Worm (Caenorhabditis elegans): ENCODE results near the gene D1044.1.

The D1044.1 gene

DNA sequence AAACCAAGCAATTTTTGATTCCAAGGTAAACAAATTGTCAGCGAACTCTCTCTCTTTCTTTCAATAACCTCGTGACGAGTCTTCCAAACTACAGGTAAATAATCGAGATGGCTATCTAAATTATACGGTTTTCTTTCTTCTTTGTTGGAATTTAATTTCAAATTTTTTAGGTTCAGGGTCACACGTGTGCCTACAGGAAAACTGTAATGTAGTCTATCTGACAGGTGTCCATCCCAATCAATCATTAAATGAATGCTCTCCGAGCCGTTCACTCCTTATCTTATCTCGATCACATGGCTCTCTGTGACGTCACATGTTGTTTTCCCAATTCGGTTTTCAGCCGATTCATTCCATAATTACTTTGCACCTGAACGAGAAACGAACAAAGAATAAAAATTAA lies 9.0 kb downstream of the D1044.1 start (continued):
- TF ChIP-seq B0336.3 (GFP tag; IDR thresholded peaks at IDR 0.05) (peak; percentile 54), B0019.2 (GFP tag; conservative IDR thresholded peaks at IDR 0.05) (no peak), mel-28 (tag; optimal IDR thresholded peaks at IDR 0.05; ENCODE audit: borderline replicate concordance) (no peak), ets-4 (GFP tag; optimal IDR thresholded peaks at IDR 0.05) (peak; percentile 2), ceh-58 (GFP tag; IDR thresholded peaks at IDR 0.05) (no peak), unc-62 (GFP tag; optimal IDR thresholded peaks at IDR 0.05) (peak; percentile 90), Y95B8A.8 (GFP tag; IDR thresholded peaks at IDR 0.05) (0 out of 2 replicates have a peak, but pooled peaks have one; percentile 53), ceh-100 (GFP tag; IDR thresholded peaks at IDR 0.05) (no peak), attf-5 (GFP tag; optimal IDR thresholded peaks at IDR 0.05) (peak; percentile 45), mcd-1 (GFP tag; IDR thresholded peaks at IDR 0.05) (peak; percentile 23; the same call in 1 of the 2 replicates), rpc-1 (optimal IDR thresholded peaks at IDR 0.05) (no peak), rpc-1 (tag; optimal IDR thresholded peaks at IDR 0.05) (no peak), snpc-1.3 (tag; optimal IDR thresholded peaks at IDR 0.05; ENCODE audit: insufficient read depth) (no peak), lir-1 (GFP tag; conservative IDR thresholded peaks at IDR 0.05) (0 out of 2 replicates have a peak, but pooled peaks have one; percentile 10), ztf-25 (GFP tag; IDR thresholded peaks at IDR 0.05) (no peak), gei-17 (GFP tag; optimal IDR thresholded peaks at IDR 0.05) (no peak), nhr-90 (tag; optimal IDR thresholded peaks at IDR 0.05) (peak; percentile 53)

DNA sequence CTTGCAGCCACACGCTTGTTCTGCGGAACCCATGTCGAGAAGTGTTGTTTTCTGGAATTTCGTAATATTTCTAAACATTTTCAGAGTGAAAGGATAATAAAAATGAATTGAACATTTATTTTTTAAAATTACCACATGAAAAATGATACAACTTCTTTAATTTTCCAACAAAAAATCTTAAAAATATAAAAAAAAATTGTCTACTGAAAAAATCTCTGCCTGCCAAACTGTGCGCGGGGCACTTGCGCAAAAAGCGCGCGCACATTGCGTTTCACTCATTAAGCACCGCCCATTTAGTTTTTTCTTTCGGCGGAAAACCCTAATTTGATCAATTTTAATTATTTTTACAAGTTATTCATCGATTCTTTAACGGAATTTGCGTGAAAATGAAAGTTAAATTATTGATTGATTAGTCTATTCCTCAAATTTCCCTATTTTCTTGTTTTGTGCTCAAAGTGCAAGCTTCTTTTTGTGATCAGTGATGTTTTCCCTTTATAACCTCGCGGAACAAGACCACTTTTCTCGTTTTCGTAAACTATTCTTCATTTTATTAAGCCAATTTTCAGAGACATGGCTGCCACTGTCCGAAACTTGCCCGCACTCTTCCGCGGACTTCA lies 10.9 kb downstream of the D1044.1 start, which contains the start of the genes nmad-1 and hach-1:
TSS of gene nmad-1 (minus strand) at position 51 of the 617 bp plus-strand sequence.
TSS of gene hach-1 (plus strand) at position 567 of the 617 bp plus-strand sequence.
- TF ChIP-seq egrh-3 (GFP tag; IDR thresholded peaks at IDR 0.05) (peak; percentile 32; the same call in 1 of the 2 replicates), ztf-26 (tag; optimal IDR thresholded peaks at IDR 0.05) (peak; percentile 9), tbp1 (GFP tag; optimal IDR thresholded peaks at IDR 0.05) (peak; percentile 58), nhr-80 (tag; optimal IDR thresholded peaks at IDR 0.05) (peak; percentile 24), attf-3 (GFP tag; conservative IDR thresholded peaks at IDR 0.05) (peak; percentile 53; the same call in 1 of the 2 replicates), Y53G8AR.9 (GFP tag; conservative IDR thresholded peaks at IDR 0.05) (no peak), zfh-2 (GFP tag; conservative IDR thresholded peaks at IDR 0.05) (0 out of 2 replicates have a peak, but pooled peaks have one; percentile 10), lir-1 (GFP tag; conservative IDR thresholded peaks at IDR 0.05) (peak; percentile 37; the same call in 1 of the 2 replicates), hrde-1 (tag; optimal IDR thresholded peaks at IDR 0.05; ENCODE audit: borderline replicate concordance) (no peak), hlh-12 (tag; optimal IDR thresholded peaks at IDR 0.05) (no peak), mxl-1 (tag; optimal IDR thresholded peaks at IDR 0.05) (no peak), cebp-1 (GFP tag; IDR thresholded peaks at IDR 0.05) (no peak), cebp-1 (tag; optimal IDR thresholded peaks at IDR 0.05) (peak; percentile 83), chd-7 (tag; optimal IDR thresholded peaks at IDR 0.05) (no peak), fkh-3 (tag; optimal IDR thresholded peaks at IDR 0.05) (no peak), ZK185.1 (tag; optimal IDR thresholded peaks at IDR 0.05; ENCODE audit: poor library complexity, severe bottlenecking) (peak; percentile 87), dpl-1 (GFP tag; optimal IDR thresholded peaks at IDR 0.05) (no peak), hmg-20 (GFP tag; IDR thresholded peaks at IDR 0.05) (no peak), F22D6.2 (tag; optimal IDR thresholded peaks at IDR 0.05) (peak; percentile 6), let-526 (GFP tag; IDR thresholded peaks at IDR 0.05) (no peak), rcor-1 (GFP tag; IDR thresholded peaks at IDR 0.05) (peak; percentile 58), sdz-38 (tag; optimal IDR thresholded peaks at IDR 0.05) (no peak), snpc-1.3 (tag; optimal IDR thresholded peaks at IDR 0.05; ENCODE audit: insufficient read depth) (peak; percentile 93), ccch-3 (GFP tag; optimal IDR thresholded peaks at IDR 0.05) (no peak), ets-4 (GFP tag; optimal IDR thresholded peaks at IDR 0.05) (no peak), T26A5.8 (tag; optimal IDR thresholded peaks at IDR 0.05) (no peak), hlh-26 (GFP tag; conservative IDR thresholded peaks at IDR 0.05) (no peak), akir-1 (GFP tag; optimal IDR thresholded peaks at IDR 0.05) (no peak), snpc-4 (GFP tag; optimal IDR thresholded peaks at IDR 0.05) (peak; percentile 73), snpc-4 (tag; optimal IDR thresholded peaks at IDR 0.05) (peak in 3 of 4 experiments; percentile 60 to 76 (median 75)), B0019.2 (GFP tag; conservative IDR thresholded peaks at IDR 0.05) (no peak), ztf-22 (GFP tag; optimal IDR thresholded peaks at IDR 0.05) (no peak), tlf-1 (GFP tag; optimal IDR thresholded peaks at IDR 0.05) (peak; percentile 38), F37B4.10 (GFP tag; IDR thresholded peaks at IDR 0.05) (no peak), ceh-40 (GFP tag; IDR thresholded peaks at IDR 0.05) (no peak)

Measured in whole organism, young adult.